Worm (Caenorhabditis elegans): ENCODE results near the gene F55E10.4.

DNA sequence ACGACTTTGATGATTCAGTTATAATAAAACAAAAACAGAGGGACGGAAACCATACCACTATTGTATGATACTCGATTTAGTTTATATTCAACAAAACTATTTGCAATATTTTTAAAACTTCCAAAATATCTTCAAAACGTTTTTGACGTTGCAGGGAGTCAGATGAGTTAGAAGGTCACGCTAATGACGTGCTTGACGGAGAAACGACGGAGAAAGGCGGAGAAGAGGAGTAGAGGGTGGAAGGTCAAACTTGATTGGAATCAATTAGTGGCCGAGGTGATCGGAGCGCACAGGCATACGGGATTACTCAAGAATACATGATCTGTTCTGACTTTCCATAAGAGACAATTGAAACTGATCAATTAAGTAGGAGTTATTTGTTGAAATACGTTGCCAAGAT is 24.9 kb downstream of the F55E10.4 start:
- TF ChIP-seq hlh-30 (tag; optimal IDR thresholded peaks at IDR 0.05; ENCODE audit: insufficient read depth) = no peak
- no peak for TF ChIP-seq pag-3 (tag; optimal IDR thresholded peaks at IDR 0.05; ENCODE audit: borderline replicate concordance)
- TF ChIP-seq fkh-6 (tag; optimal IDR thresholded peaks at IDR 0.05) = no peak
- TF ChIP-seq ceh-14 (tag; optimal IDR thresholded peaks at IDR 0.05) = no peak
- no peak for TF ChIP-seq ceh-31 (tag; optimal IDR thresholded peaks at IDR 0.05)
- no peak for TF ChIP-seq pqm-1 (tag; optimal IDR thresholded peaks at IDR 0.05)
- no peak for TF ChIP-seq nhr-11 (tag; optimal IDR thresholded peaks at IDR 0.05)
